Worm (Caenorhabditis elegans) whole organism, young adult: ENCODE measurements around the gene nsph-1.1.

Source experiments
- B0035.1 ChIP-seq: sonication (generic microtip); optimal IDR thresholded peaks from 2 replicates; lab custom pipeline; 2016; ENCODE audit warnings: missing genetic modification characterization, mild to moderate bottlenecking, missing compliant biosample characterization, missing genotype, missing genetic modification reagents
- C17E4.6 ChIP-seq: fragments of 200-800 bp; sonication (Bioruptor generic); IDR thresholded peaks from 2 replicates; pipeline ENCODE4 v1.3.6; 2022; ENCODE audit warnings: missing genetic modification reagents, missing genetic modification characterization, missing compliant biosample characterization
- D2030.7 ChIP-seq: fragments of 200-800 bp; sonication (Bioruptor generic); IDR thresholded peaks from 2 replicates; pipeline ENCODE4 v1.3.6; 2022; ENCODE audit warnings: missing genetic modification reagents, missing genetic modification characterization, missing compliant biosample characterization
- F10E7.11 ChIP-seq: sonication (generic microtip); optimal IDR thresholded peaks from 2 replicates; lab custom pipeline; 2017; ENCODE audit warnings: mild to moderate bottlenecking, missing genetic modification characterization, moderate library complexity, missing compliant biosample characterization
- F23B12.7 ChIP-seq: sonication (generic microtip); optimal IDR thresholded peaks from 2 replicates; lab custom pipeline; 2017; ENCODE audit warnings: missing genetic modification characterization, mild to moderate bottlenecking, missing compliant biosample characterization, antibody characterized with exemption, moderate library complexity; ENCODE audit not compliant: insufficient read depth
- F37B4.10 ChIP-seq: fragments of 200-800 bp; sonication (Bioruptor generic); IDR thresholded peaks from 2 replicates; pipeline ENCODE4 v1.3.6; 2022; ENCODE audit warnings: missing genetic modification characterization, missing compliant biosample characterization
- F52B5.7 ChIP-seq: sonication (generic microtip); optimal IDR thresholded peaks from 2 replicates; lab custom pipeline; 2016; ENCODE audit warnings: mild to moderate bottlenecking, missing genetic modification characterization, missing compliant biosample characterization
- Y53F4B.3 ChIP-seq: fragments of 200-800 bp; sonication (Bioruptor generic); IDR thresholded peaks from 2 replicates; pipeline ENCODE4 v1.3.6; 2022; ENCODE audit warnings: missing genetic modification reagents, missing genetic modification characterization, missing compliant biosample characterization
- Y56A3A.18 ChIP-seq: fragments of 200-800 bp; sonication (Bioruptor generic); IDR thresholded peaks from 2 replicates; pipeline ENCODE4 v1.3.6; 2022; ENCODE audit warnings: missing genetic modification reagents, missing genetic modification characterization, missing compliant biosample characterization
- Y67H2A.10 ChIP-seq: fragments of 200-800 bp; sonication (Bioruptor generic); conservative IDR thresholded peaks from 2 replicates; pipeline ENCODE4 v1.3.6; 2022; ENCODE audit warnings: missing genetic modification reagents, missing genetic modification characterization, missing compliant biosample characterization
- Y79H2A.3 ChIP-seq: fragments of 200-800 bp; sonication (Bioruptor generic); conservative IDR thresholded peaks from 2 replicates; pipeline ENCODE4 v1.3.6; 2022; ENCODE audit warnings: missing genetic modification reagents, missing genetic modification characterization, missing compliant biosample characterization
- ZK185.1 ChIP-seq: sonication (generic microtip); optimal IDR thresholded peaks from 2 replicates; lab custom pipeline; 2016; ENCODE audit warnings: mild to moderate bottlenecking, missing genetic modification characterization, missing compliant biosample characterization; ENCODE audit not compliant: poor library complexity, severe bottlenecking
- aptf-2 ChIP-seq: fragments of 200-800 bp; sonication (Bioruptor generic); conservative IDR thresholded peaks from 2 replicates; pipeline ENCODE4 v1.3.6; 2022; ENCODE audit warnings: missing genetic modification reagents, missing genetic modification characterization, missing compliant biosample characterization
- attf-6 ChIP-seq: fragments of 200-800 bp; sonication (Bioruptor generic); IDR thresholded peaks from 2 replicates; pipeline ENCODE4 v1.3.6; 2022; ENCODE audit warnings: missing genetic modification reagents, missing genetic modification characterization, missing compliant biosample characterization
- ccch-3 ChIP-seq: fragments of 200-800 bp; sonication (Bioruptor generic); optimal IDR thresholded peaks from 2 replicates; lab custom pipeline; 2018; ENCODE audit warnings: mild to moderate bottlenecking, missing genetic modification characterization, missing compliant biosample characterization
- cebp-2 ChIP-seq: fragments of 200-800 bp; sonication (Bioruptor generic); IDR thresholded peaks from 2 replicates; pipeline ENCODE4 v1.3.6; 2022; ENCODE audit warnings: missing genetic modification characterization, missing compliant biosample characterization
- ceh-100 ChIP-seq: fragments of 200-800 bp; sonication (Bioruptor generic); IDR thresholded peaks from 2 replicates; pipeline ENCODE4 v1.3.6; 2022; ENCODE audit warnings: missing genetic modification reagents, missing genetic modification characterization, missing compliant biosample characterization
- ceh-40 ChIP-seq: fragments of 200-800 bp; sonication (Bioruptor generic); IDR thresholded peaks from 2 replicates; pipeline ENCODE4 v1.3.6; 2022; ENCODE audit warnings: missing genetic modification characterization, missing compliant biosample characterization
- ceh-79 ChIP-seq: sonication (generic microtip); optimal IDR thresholded peaks from 2 replicates; lab custom pipeline; 2017; ENCODE audit warnings: mild to moderate bottlenecking, missing genetic modification characterization, missing compliant biosample characterization
- chd-7 ChIP-seq: sonication (generic microtip); optimal IDR thresholded peaks from 2 replicates; lab custom pipeline; 2016; ENCODE audit warnings: mild to moderate bottlenecking, missing genetic modification characterization, moderate library complexity, missing compliant biosample characterization
- die-1 ChIP-seq: sonication (generic microtip); optimal IDR thresholded peaks from 2 replicates; lab custom pipeline; 2016; ENCODE audit warnings: missing genotype, mild to moderate bottlenecking, missing genetic modification characterization, missing compliant biosample characterization
- dpff-1 ChIP-seq: sonication (generic microtip); optimal IDR thresholded peaks from 2 replicates; lab custom pipeline; 2017; ENCODE audit warnings: mild to moderate bottlenecking, missing genetic modification characterization, missing compliant biosample characterization
- ets-4 ChIP-seq: fragments of 200-800 bp; sonication (Bioruptor generic); optimal IDR thresholded peaks from 2 replicates; lab custom pipeline; 2018; ENCODE audit warnings: mild to moderate bottlenecking, missing genetic modification characterization, missing compliant biosample characterization
- hmg-20 ChIP-seq: fragments of 200-800 bp; sonication (Bioruptor generic); IDR thresholded peaks from 2 replicates; pipeline ENCODE4 v1.3.6; 2022; ENCODE audit warnings: missing genetic modification reagents, missing genetic modification characterization, missing compliant biosample characterization
- hsf-1 ChIP-seq: fragments of 200-800 bp; sonication (Bioruptor generic); IDR thresholded peaks from 2 replicates; pipeline ENCODE4 v1.3.6; 2022; ENCODE audit warnings: missing genetic modification reagents, missing genetic modification characterization, missing compliant biosample characterization
- let-526 ChIP-seq: fragments of 200-800 bp; sonication (Bioruptor generic); IDR thresholded peaks from 2 replicates; pipeline ENCODE4 v1.3.6; 2022; ENCODE audit warnings: missing genetic modification reagents, missing genetic modification characterization, missing compliant biosample characterization
- lin-35 ChIP-seq, 3 experiments: fragments of 150-350 bp in 2 of 3; sonication (generic microtip) in 1 of 3; optimal IDR thresholded peaks; 2 replicates each; lab custom pipeline; 2014 to 2018; ENCODE audit warnings: missing biosample characterization in 3 of 3, missing genetic modification characterization in 3 of 3, missing genetic modification reagents in 3 of 3
- lir-1 ChIP-seq: fragments of 200-800 bp; sonication (Bioruptor generic); conservative IDR thresholded peaks from 2 replicates; pipeline ENCODE4 v1.3.6; 2022; ENCODE audit warnings: missing genetic modification reagents, missing genetic modification characterization, missing compliant biosample characterization
- lsl-1 ChIP-seq: fragments of 200-800 bp; sonication (Bioruptor generic); optimal IDR thresholded peaks from 2 replicates; lab custom pipeline; 2018; ENCODE audit warnings: mild to moderate bottlenecking, missing genetic modification characterization, moderate library complexity, missing compliant biosample characterization
- madf-8 ChIP-seq: fragments of 200-800 bp; sonication (Bioruptor generic); conservative IDR thresholded peaks from 2 replicates; pipeline ENCODE4 v1.3.6; 2022; ENCODE audit warnings: missing genetic modification reagents, missing genetic modification characterization, missing compliant biosample characterization
- mxl-1 ChIP-seq: sonication (generic microtip); optimal IDR thresholded peaks from 2 replicates; lab custom pipeline; 2016; ENCODE audit warnings: missing genetic modification characterization, missing compliant biosample characterization
- nhr-179 ChIP-seq: sonication (generic microtip); optimal IDR thresholded peaks from 2 replicates; lab custom pipeline; 2016; ENCODE audit warnings: mild to moderate bottlenecking, missing genetic modification characterization, missing compliant biosample characterization
- nhr-27 ChIP-seq: fragments of 200-800 bp; sonication (Bioruptor generic); optimal IDR thresholded peaks from 2 replicates; lab custom pipeline; 2018; ENCODE audit warnings: mild to moderate bottlenecking, missing genetic modification characterization, moderate library complexity, missing compliant biosample characterization
- nhr-80 ChIP-seq: sonication (generic microtip); optimal IDR thresholded peaks from 2 replicates; lab custom pipeline; 2016; ENCODE audit warnings: missing genetic modification characterization, missing compliant biosample characterization
- nhr-90 ChIP-seq: sonication (generic microtip); optimal IDR thresholded peaks from 2 replicates; lab custom pipeline; 2016; ENCODE audit warnings: missing genotype, mild to moderate bottlenecking, missing genetic modification characterization, missing compliant biosample characterization
- pha-4 ChIP-seq: fragments of 150-350 bp; sonication (generic microtip); optimal IDR thresholded peaks from 2 replicates; lab custom pipeline; 2014; ENCODE audit warnings: missing biosample characterization, missing genetic modification reagents, missing genetic modification characterization
- snpc-1.3 ChIP-seq: sonication (generic microtip); optimal IDR thresholded peaks from 2 replicates; lab custom pipeline; 2017; ENCODE audit warnings: missing genetic modification characterization, mild to moderate bottlenecking, missing compliant biosample characterization, antibody characterized with exemption, moderate library complexity, missing genotype, missing genetic modification reagents; ENCODE audit not compliant: insufficient read depth
- snpc-3.4 ChIP-seq: sonication (generic microtip); optimal IDR thresholded peaks from 2 replicates; lab custom pipeline; 2017; ENCODE audit warnings: missing genetic modification characterization, mild to moderate bottlenecking, missing compliant biosample characterization, antibody characterized with exemption, moderate library complexity, missing genotype, missing genetic modification reagents
- sptf-2 ChIP-seq: fragments of 200-800 bp; sonication (Bioruptor generic); optimal IDR thresholded peaks from 2 replicates; lab custom pipeline; 2018; ENCODE audit warnings: mild to moderate bottlenecking, missing genetic modification characterization, missing compliant biosample characterization
- tbp1 ChIP-seq: fragments of 200-800 bp; sonication (Bioruptor generic); optimal IDR thresholded peaks from 2 replicates; lab custom pipeline; 2018; ENCODE audit warnings: mild to moderate bottlenecking, missing genetic modification characterization, missing compliant biosample characterization
- tbx-9 ChIP-seq: sonication (generic microtip); optimal IDR thresholded peaks from 2 replicates; lab custom pipeline; 2016; ENCODE audit warnings: borderline replicate concordance, missing genetic modification characterization, inconsistent platforms, missing compliant biosample characterization
- unc-130 ChIP-seq: sonication (generic microtip); optimal IDR thresholded peaks from 2 replicates; lab custom pipeline; 2016; ENCODE audit warnings: missing genetic modification reagents, missing genetic modification characterization, missing compliant biosample characterization
- zim-3 ChIP-seq: sonication (generic microtip); optimal IDR thresholded peaks from 2 replicates; lab custom pipeline; 2017; ENCODE audit warnings: mild to moderate bottlenecking, missing genetic modification characterization, moderate library complexity, missing compliant biosample characterization
- ztf-22 ChIP-seq: fragments of 200-800 bp; sonication (Bioruptor generic); optimal IDR thresholded peaks from 2 replicates; lab custom pipeline; 2018; ENCODE audit warnings: mild to moderate bottlenecking, missing genetic modification characterization, moderate library complexity, missing compliant biosample characterization
- ztf-3 ChIP-seq: fragments of 200-800 bp; sonication (Bioruptor generic); optimal IDR thresholded peaks from 2 replicates; lab custom pipeline; 2018; ENCODE audit warnings: mild to moderate bottlenecking, missing genetic modification characterization, missing compliant biosample characterization

The nsph-1.1 gene

ce11 chrII:8759493-8759892, 7.1 kb upstream of the nsph-1.1 start, which contains the start of gene fut-1:
Gene fut-1 (minus strand): TSS chrII:8759593.
- TF ChIP-seq ceh-40 (GFP tag; lab: Robert Waterston, UW), result no peak
- no peak for TF ChIP-seq F52B5.7
- no peak for TF ChIP-seq tbx-9
- TF ChIP-seq let-526 (GFP tag; lab: Robert Waterston, UW), result no peak
- no peak for TF ChIP-seq dpff-1 (tag; lab: Kevin White, UChicago)
- TF ChIP-seq aptf-2, result no peak
- no peak for TF ChIP-seq nhr-90 (tag; lab: Kevin White, UChicago)
- no peak for TF ChIP-seq lir-1 (GFP tag; lab: Robert Waterston, UW)
- TF ChIP-seq snpc-3.4 (tag; lab: Kevin White, UChicago), result no peak
- TF ChIP-seq ztf-22, result no peak
- no peak for TF ChIP-seq mxl-1
- TF ChIP-seq C17E4.6, result no peak

ce11 chrII:8761739-8762138, 4.8 kb upstream of the nsph-1.1 start:
- TF ChIP-seq nhr-80 (peak; percentile 55), aptf-2 (no peak), ceh-100 (GFP tag; lab: Robert Waterston, UW) (no peak), madf-8 (no peak)

- TF ChIP-seq cebp-2, result no peak
- no peak for TF ChIP-seq ZK185.1 (tag; lab: Kevin White, UChicago)
- no peak for TF ChIP-seq ztf-22
- TF ChIP-seq tbp1 (GFP tag; lab: Kevin White, UChicago), result no peak
- no peak for TF ChIP-seq F10E7.11 (tag; lab: Kevin White, UChicago)
- no peak for TF ChIP-seq pha-4 (tag; lab: Kevin White, UChicago)
- no peak for TF ChIP-seq nhr-27 (tag; lab: Kevin White, UChicago)
- no peak for TF ChIP-seq die-1 (tag; lab: Kevin White, UChicago)
- no peak for TF ChIP-seq ceh-79 (tag; lab: Kevin White, UChicago)
- TF ChIP-seq chd-7 (tag; lab: Kevin White, UChicago), result no peak
- TF ChIP-seq F37B4.10 (GFP tag; lab: Robert Waterston, UW), result no peak
- TF ChIP-seq zim-3 (tag; lab: Kevin White, UChicago), result no peak
- no peak for TF ChIP-seq Y79H2A.3 (GFP tag; lab: Robert Waterston, UW)
- no peak for TF ChIP-seq F23B12.7 (tag; lab: Kevin White, UChicago)
- no peak for TF ChIP-seq hmg-20 (GFP tag; lab: Robert Waterston, UW)
- no peak for TF ChIP-seq D2030.7 (GFP tag; lab: Robert Waterston, UW)
Observed at ce11 chrII:8763367-8763766, 3.2 kb upstream of the nsph-1.1 start.

ce11 chrII:8764332-8764731, 2.2 kb upstream of the nsph-1.1 start:
- no peak for TF ChIP-seq ets-4 (GFP tag; lab: Kevin White, UChicago)
- no peak for TF ChIP-seq snpc-1.3 (tag; lab: Kevin White, UChicago)
- TF ChIP-seq Y53F4B.3, result no peak
- no peak for TF ChIP-seq lsl-1 (GFP tag; lab: Kevin White, UChicago)
- no peak for TF ChIP-seq Y67H2A.10 (GFP tag; lab: Robert Waterston, UW)
- TF ChIP-seq ztf-3 (GFP tag; lab: Kevin White, UChicago), result no peak
- TF ChIP-seq B0035.1 (tag; lab: Kevin White, UChicago), result no peak
- TF ChIP-seq D2030.7 (GFP tag; lab: Robert Waterston, UW), result no peak
- no peak for TF ChIP-seq snpc-3.4 (tag; lab: Kevin White, UChicago)
- TF ChIP-seq attf-6 (GFP tag; lab: Robert Waterston, UW), result no peak
- no peak for TF ChIP-seq hsf-1
- TF ChIP-seq unc-130 (GFP tag; lab: Kevin White, UChicago), result no peak
- no peak for TF ChIP-seq Y56A3A.18 (GFP tag; lab: Robert Waterston, UW)
- no peak for TF ChIP-seq ccch-3 (GFP tag; lab: Kevin White, UChicago)
- TF ChIP-seq nhr-179 (tag; lab: Kevin White, UChicago), result no peak
- no peak for TF ChIP-seq sptf-2 (GFP tag; lab: Kevin White, UChicago)
- TF ChIP-seq lin-35 (GFP tag; optimal IDR thresholded peaks at IDR 0.05; lab: Kevin White, UChicago), result no peak
- TF ChIP-seq, all 124 proteins: peak for 0
